Worm (Caenorhabditis elegans) whole organism, L3 larva: ENCODE results near the gene ccdc-149.

ENCODE experiments used
- R02D3.7 ChIP-seq: fragments of 150-350 bp; optimal IDR thresholded peaks from 2 replicates; lab custom pipeline; 2014; ENCODE audit warnings: missing biosample characterization, missing genetic modification characterization
- ZK546.5 ChIP-seq: sonication (generic microtip); optimal IDR thresholded peaks from 2 replicates; lab custom pipeline; 2017; ENCODE audit warnings: missing biosample characterization, missing genetic modification characterization
- ceh-28 ChIP-seq: fragments of 150-350 bp; optimal IDR thresholded peaks from 2 replicates; lab custom pipeline; 2014; ENCODE audit warnings: missing biosample characterization, missing genetic modification reagents, missing genetic modification characterization
- ceh-82 ChIP-seq: fragments of 150-350 bp; optimal IDR thresholded peaks from 2 replicates; lab custom pipeline; 2014; ENCODE audit warnings: missing biosample characterization, missing genetic modification characterization
- egl-5 ChIP-seq: fragments of 150-350 bp; optimal IDR thresholded peaks from 2 replicates; lab custom pipeline; 2017; ENCODE audit warnings: missing biosample characterization, missing genetic modification reagents, missing genetic modification characterization, inconsistent platforms
- elt-1 ChIP-seq: fragments of 150-350 bp; optimal IDR thresholded peaks from 2 replicates; lab custom pipeline; 2014; ENCODE audit warnings: missing biosample characterization, missing genetic modification characterization
- elt-2 ChIP-seq: sonication (generic microtip); optimal IDR thresholded peaks from 2 replicates; lab custom pipeline; 2016; ENCODE audit warnings: missing genetic modification reagents, mild to moderate bottlenecking, missing genetic modification characterization, missing compliant biosample characterization
- fkh-10 ChIP-seq: sonication (generic microtip); optimal IDR thresholded peaks from 2 replicates; lab custom pipeline; 2017; ENCODE audit warnings: missing biosample characterization, missing genetic modification reagents, missing genetic modification characterization
- fos-1 ChIP-seq: fragments of 150-350 bp; optimal IDR thresholded peaks from 2 replicates; lab custom pipeline; 2014; ENCODE audit warnings: missing biosample characterization, missing genetic modification characterization
- hmg-11 ChIP-seq: sonication (generic microtip); optimal IDR thresholded peaks from 2 replicates; lab custom pipeline; 2016; ENCODE audit warnings: missing genetic modification characterization, missing compliant biosample characterization
- jun-1 ChIP-seq: fragments of 150-350 bp; optimal IDR thresholded peaks from 2 replicates; lab custom pipeline; 2014; ENCODE audit warnings: missing biosample characterization, missing genetic modification reagents, missing genetic modification characterization
- lin-15B ChIP-seq: fragments of 150-350 bp; optimal IDR thresholded peaks from 2 replicates; lab custom pipeline; 2014; ENCODE audit warnings: missing biosample characterization, missing genetic modification characterization
- mdl-1 ChIP-seq: fragments of 150-350 bp; optimal IDR thresholded peaks from 2 replicates; lab custom pipeline; 2014; ENCODE audit warnings: missing biosample characterization, missing genetic modification characterization
- nfya-1 ChIP-seq: sonication (generic microtip); optimal IDR thresholded peaks from 2 replicates; lab custom pipeline; 2017; ENCODE audit warnings: missing genetic modification characterization, mild to moderate bottlenecking, missing compliant biosample characterization, antibody characterized with exemption, moderate library complexity; ENCODE audit not compliant: insufficient read depth
- nhr-12 ChIP-seq: fragments of 150-350 bp; optimal IDR thresholded peaks from 2 replicates; lab custom pipeline; 2014; ENCODE audit warnings: missing biosample characterization, missing genetic modification characterization
- nhr-23 ChIP-seq: fragments of 150-350 bp; optimal IDR thresholded peaks from 2 replicates; lab custom pipeline; 2014; ENCODE audit warnings: missing biosample characterization, missing genetic modification reagents, missing genetic modification characterization
- nhr-237 ChIP-seq: fragments of 150-350 bp; optimal IDR thresholded peaks from 2 replicates; lab custom pipeline; 2014; ENCODE audit warnings: missing biosample characterization, missing genetic modification characterization
- nhr-25 ChIP-seq: sonication (generic microtip); optimal IDR thresholded peaks from 2 replicates; lab custom pipeline; 2017; ENCODE audit warnings: missing biosample characterization, missing genetic modification characterization
- nhr-28 ChIP-seq: fragments of 150-350 bp; optimal IDR thresholded peaks from 2 replicates; lab custom pipeline; 2014; ENCODE audit warnings: missing biosample characterization, missing genetic modification characterization
- nhr-43 ChIP-seq: sonication (generic microtip); optimal IDR thresholded peaks from 2 replicates; lab custom pipeline; 2016; ENCODE audit warnings: mild to moderate bottlenecking, missing genetic modification characterization, missing compliant biosample characterization; ENCODE audit not compliant: poor library complexity, severe bottlenecking
- nhr-76 ChIP-seq: fragments of 150-350 bp; sonication (generic microtip); optimal IDR thresholded peaks from 5 replicates; lab custom pipeline; 2014; ENCODE audit warnings: missing biosample characterization, missing genetic modification characterization
- nhr-77 ChIP-seq: fragments of 150-350 bp; optimal IDR thresholded peaks from 2 replicates; lab custom pipeline; 2014; ENCODE audit warnings: missing biosample characterization, missing genetic modification characterization
- pha-4 ChIP-seq: fragments of 150-350 bp; optimal IDR thresholded peaks from 2 replicates; lab custom pipeline; 2014; ENCODE audit warnings: missing biosample characterization, missing genetic modification reagents, missing genetic modification characterization
- pqm-1 ChIP-seq: fragments of 150-350 bp; optimal IDR thresholded peaks from 2 replicates; lab custom pipeline; 2017; ENCODE audit warnings: missing biosample characterization, missing genetic modification characterization, inconsistent platforms
- skn-1 ChIP-seq: fragments of 150-350 bp; optimal IDR thresholded peaks from 2 replicates; lab custom pipeline; 2014; ENCODE audit warnings: missing biosample characterization, missing genetic modification characterization
- tbx-2 ChIP-seq: sonication (generic microtip); optimal IDR thresholded peaks from 2 replicates; lab custom pipeline; 2016; ENCODE audit warnings: mild to moderate bottlenecking, missing genetic modification characterization, missing compliant biosample characterization
- unc-62 ChIP-seq: fragments of 150-350 bp; sonication (generic microtip); optimal IDR thresholded peaks from 4 replicates; lab custom pipeline; 2014; ENCODE audit warnings: missing biosample characterization, missing genetic modification reagents, missing genetic modification characterization
- ztf-4 ChIP-seq: fragments of 150-350 bp; optimal IDR thresholded peaks from 2 replicates; lab custom pipeline; 2014; ENCODE audit warnings: missing biosample characterization, missing genetic modification characterization

Gene ccdc-149

ce11 chrX:11515381-11515780, 4.1 kb upstream of the ccdc-149 start (continued):
- TF ChIP-seq pqm-1 (tag; lab: Kevin White, UChicago) = peak; percentile 88

- TF ChIP-seq pqm-1 (tag; lab: Kevin White, UChicago) (peak; percentile 75), elt-2 (tag; lab: Kevin White, UChicago) (peak; percentile 88), nhr-25 (tag; lab: Kevin White, UChicago) (no peak)
These were observed 1.7 kb downstream of the ccdc-149 start for ce11 chrX:11509547-11509946.

ce11 chrX:11507836-11508235, 3.4 kb downstream of the ccdc-149 start:
- no peak for TF ChIP-seq ztf-4
- TF ChIP-seq nfya-1 = no peak
- no peak for TF ChIP-seq tbx-2 (tag; lab: Kevin White, UChicago)
- no peak for TF ChIP-seq nhr-25 (tag; lab: Kevin White, UChicago)
- TF ChIP-seq nhr-23 (tag; lab: Kevin White, UChicago) = no peak
- TF ChIP-seq nhr-77 (tag; lab: Kevin White, UChicago) = no peak
- TF ChIP-seq skn-1 (tag; lab: Kevin White, UChicago) = no peak
- TF ChIP-seq nhr-28 (tag; lab: Kevin White, UChicago) = no peak
- TF ChIP-seq elt-1 = no peak
- no peak for TF ChIP-seq fos-1 (tag; lab: Kevin White, UChicago)
- no peak for TF ChIP-seq fkh-10 (GFP tag; lab: Kevin White, UChicago)
- no peak for TF ChIP-seq ceh-82 (tag; lab: Kevin White, UChicago)
- TF ChIP-seq nhr-12 (tag; lab: Kevin White, UChicago) = no peak
- no peak for TF ChIP-seq mdl-1 (tag; lab: Kevin White, UChicago)
- TF ChIP-seq R02D3.7 (tag; lab: Kevin White, UChicago) = no peak

- TF ChIP-seq nhr-12 (tag; lab: Kevin White, UChicago) = no peak
- TF ChIP-seq nhr-25 (tag; lab: Kevin White, UChicago) = peak; percentile 21
- no peak for TF ChIP-seq hmg-11
These were observed 9.3 kb downstream of the ccdc-149 start, which contains the start of gene F29G6.1 for ce11 chrX:11501967-11502366. Gene F29G6.1, plus strand, starts transcription at chrX:11502267.

ce11 chrX:11500589-11500988, 10.7 kb downstream of the ccdc-149 start:
- TF ChIP-seq unc-62 (GFP tag; lab: Kevin White, UChicago) (no peak), jun-1 (tag; lab: Kevin White, UChicago) (no peak), elt-2 (tag; lab: Kevin White, UChicago) (peak; percentile 76)

- TF ChIP-seq elt-2 (tag; lab: Kevin White, UChicago) = peak; percentile 80
- TF ChIP-seq pha-4 (tag; lab: Kevin White, UChicago) = no peak
- no peak for TF ChIP-seq ceh-28 (tag; lab: Kevin White, UChicago)
These were observed 11.5 kb downstream of the ccdc-149 start, which contains the start of gene T25C12.3 for ce11 chrX:11499738-11500137. Gene T25C12.3, minus strand, starts transcription at chrX:11499999.

- TF ChIP-seq nhr-12 (tag; lab: Kevin White, UChicago) (no peak), lin-15B (tag; lab: Kevin White, UChicago) (no peak), nhr-25 (tag; lab: Kevin White, UChicago) (no peak), R02D3.7 (tag; lab: Kevin White, UChicago) (no peak), nhr-43 (tag; lab: Kevin White, UChicago) (no peak), nhr-77 (tag; lab: Kevin White, UChicago) (no peak), nhr-76 (tag; lab: Kevin White, UChicago) (no peak), ceh-82 (tag; lab: Kevin White, UChicago) (no peak), pqm-1 (tag; lab: Kevin White, UChicago) (peak; percentile 62), ZK546.5 (tag; lab: Kevin White, UChicago) (no peak), pha-4 (tag; lab: Kevin White, UChicago) (no peak), egl-5 (no peak), skn-1 (tag; lab: Kevin White, UChicago) (no peak), nhr-237 (tag; lab: Kevin White, UChicago) (no peak), elt-2 (tag; lab: Kevin White, UChicago) (peak; percentile 68)
These were observed 12.4 kb downstream of the ccdc-149 start for ce11 chrX:11498871-11499270.
